Worm (Caenorhabditis elegans) whole organism, early embryonic: ENCODE measurements around the gene spl-2.

Source experiments
- B0310.2 ChIP-seq: sonication (generic microtip); optimal IDR thresholded peaks from 2 replicates; lab custom pipeline; 2016; ENCODE audit warnings: mild to moderate bottlenecking, missing genetic modification characterization, missing compliant biosample characterization
- ama-1 ChIP-seq: fragments of 150-350 bp; optimal IDR thresholded peaks from 2 replicates; lab custom pipeline; 2014
- hmg-4 ChIP-seq: fragments of 200-800 bp; sonication (Bioruptor generic); optimal IDR thresholded peaks from 2 replicates; lab custom pipeline; 2018; ENCODE audit warnings: mild to moderate bottlenecking, missing genetic modification characterization, missing compliant biosample characterization
- hnd-1 ChIP-seq: sonication (generic microtip); optimal IDR thresholded peaks from 2 replicates; lab custom pipeline; 2016; ENCODE audit warnings: missing genetic modification characterization, missing compliant biosample characterization

DNA sequence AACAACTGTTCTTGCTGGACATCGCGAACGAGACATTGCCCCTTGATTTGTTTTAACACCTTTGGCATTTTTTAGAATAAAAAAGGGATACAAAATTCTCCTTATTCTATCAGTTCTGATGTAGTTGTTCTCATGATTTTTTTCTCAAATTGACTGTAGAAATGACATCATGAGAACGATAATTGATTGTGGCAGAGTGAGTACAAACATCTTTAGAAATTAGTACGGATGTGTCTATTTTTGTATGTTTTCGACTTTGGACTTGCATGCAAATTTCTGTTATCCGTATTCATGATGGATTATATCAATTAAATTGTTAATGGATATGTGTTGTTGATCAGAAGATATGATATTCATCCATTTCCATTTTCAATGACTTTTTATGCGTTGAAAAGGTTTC is 1.5 kb upstream of the spl-2 start:
- TF ChIP-seq B0310.2 (no peak), ama-1 (lab: Kevin White, UChicago) (no peak), hmg-4 (GFP tag; lab: Kevin White, UChicago) (no peak), hnd-1 (tag; lab: Kevin White, UChicago) (no peak)
